Worm (Caenorhabditis elegans) whole organism, early embryonic: ENCODE measurements around the gene Y57A10A.5.

Experiments used
- B0310.2 ChIP-seq: sonication (generic microtip); optimal IDR thresholded peaks from 2 replicates; lab custom pipeline; 2016; ENCODE audit warnings: mild to moderate bottlenecking, missing genetic modification characterization, missing compliant biosample characterization
- ceh-13 ChIP-seq: fragments of 200-800 bp; sonication (Bioruptor generic); optimal IDR thresholded peaks from 2 replicates; lab custom pipeline; 2018; ENCODE audit warnings: mild to moderate bottlenecking, missing genetic modification characterization, missing compliant biosample characterization
- ceh-36 ChIP-seq: sonication (generic microtip); optimal IDR thresholded peaks from 2 replicates; lab custom pipeline; 2016; ENCODE audit warnings: missing genetic modification characterization, inconsistent platforms, missing compliant biosample characterization
- flt-1 ChIP-seq: fragments of 200-800 bp; sonication (Bioruptor generic); IDR thresholded peaks from 2 replicates; pipeline ENCODE4 v1.3.6; 2022; ENCODE audit warnings: missing genetic modification characterization, missing compliant biosample characterization
- hmbx-1 ChIP-seq: sonication (generic microtip); optimal IDR thresholded peaks from 2 replicates; lab custom pipeline; 2016; ENCODE audit warnings: mild to moderate bottlenecking, missing genetic modification characterization, missing compliant biosample characterization
- hnd-1 ChIP-seq: sonication (generic microtip); optimal IDR thresholded peaks from 2 replicates; lab custom pipeline; 2016; ENCODE audit warnings: missing genetic modification characterization, missing compliant biosample characterization
- scrt-1 ChIP-seq: fragments of 200-800 bp; sonication (Bioruptor generic); IDR thresholded peaks from 2 replicates; pipeline ENCODE4 v1.3.6; 2022; ENCODE audit warnings: missing genetic modification characterization, missing compliant biosample characterization
- tbx-37 ChIP-seq: fragments of 200-800 bp; sonication (Bioruptor generic); conservative IDR thresholded peaks from 2 replicates; pipeline ENCODE4 v1.3.6; 2022; ENCODE audit warnings: missing genetic modification reagents, missing genetic modification characterization, missing compliant biosample characterization

The Y57A10A.5 gene

DNA sequence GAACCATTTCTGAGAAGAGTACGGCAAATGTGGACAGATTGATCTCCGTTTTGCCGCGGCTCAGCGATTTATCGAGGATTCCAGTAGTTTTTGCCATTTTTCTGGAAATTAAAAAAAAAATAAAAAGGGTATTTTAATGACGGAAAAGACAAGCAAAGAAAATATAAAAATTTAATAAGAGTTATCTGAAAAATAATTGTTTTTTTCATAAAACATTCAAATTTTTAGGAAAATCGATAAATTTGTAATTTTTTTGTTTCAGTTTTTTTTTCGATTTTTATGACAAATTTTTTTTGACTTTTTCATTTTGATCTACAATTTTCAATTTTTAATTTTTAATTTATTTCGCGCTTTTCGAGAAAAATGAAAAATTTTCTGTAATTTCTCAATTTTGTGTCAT is 48.0 kb downstream of the Y57A10A.5 start, which contains the start of gene trpp-5:
TSS of gene trpp-5 (minus strand) at position 101 of the 400 bp plus-strand sequence.
- no peak for TF ChIP-seq ceh-13 (GFP tag; lab: Kevin White, UChicago)
- no peak for TF ChIP-seq hnd-1 (tag; lab: Kevin White, UChicago)
- TF ChIP-seq tbx-37: no peak
- no peak for TF ChIP-seq scrt-1 (GFP tag; lab: Robert Waterston, UW)
- TF ChIP-seq hmbx-1 (tag; lab: Kevin White, UChicago): no peak
- TF ChIP-seq B0310.2 (tag; lab: Kevin White, UChicago): no peak

ce11 chrII:12202921-12203320 is 48.6 kb downstream of the Y57A10A.5 start, which contains the start of gene aqp-12:
Gene aqp-12 (plus strand): TSS chrII:12203221.
- TF ChIP-seq B0310.2 (tag; lab: Kevin White, UChicago) (no peak), flt-1 (no peak)

ce11 chrII:12204617-12205016 is 50.3 kb downstream of the Y57A10A.5 start:
- no peak for TF ChIP-seq ceh-36 (tag; lab: Kevin White, UChicago)
